Fruit fly (Drosophila melanogaster) whole organism, wandering third instar larva: ENCODE results near the gene Rchy1.

ENCODE experiments used
- CG32264 ChIP-seq: fragments of 200-800 bp; sonication (Bioruptor generic); optimal IDR thresholded peaks from 2 replicates; lab custom pipeline; 2016; ENCODE audit warnings: missing biosample characterization, missing genetic modification characterization
- CrebA ChIP-seq: fragments of 200-800 bp; sonication (Bioruptor generic); optimal IDR thresholded peaks from 2 replicates; lab custom pipeline; 2016; ENCODE audit warnings: missing biosample characterization, mild to moderate bottlenecking, missing genetic modification characterization, borderline replicate concordance
- Hr78 ChIP-seq: fragments of >200 bp; optimal IDR thresholded peaks from 2 replicates; lab custom pipeline; 2017; ENCODE audit warnings: missing biosample characterization, missing genetic modification characterization
- Hr83 ChIP-seq: fragments of 200-300 bp; sonication (Bioruptor generic); optimal IDR thresholded peaks from 2 replicates; lab custom pipeline; 2016; ENCODE audit warnings: missing biosample characterization, mild to moderate bottlenecking, missing genetic modification characterization, moderate library complexity; ENCODE audit not compliant: poor library complexity, severe bottlenecking
- Jra ChIP-seq: sonication (Bioruptor generic); optimal IDR thresholded peaks from 2 replicates; lab custom pipeline; 2016; ENCODE audit warnings: missing biosample characterization, missing genetic modification characterization
- Myc ChIP-seq: fragments of >200 bp; optimal IDR thresholded peaks from 2 replicates; lab custom pipeline; 2017
- OdsH ChIP-seq: fragments of 200-800 bp; sonication (Bioruptor generic); optimal IDR thresholded peaks from 2 replicates; lab custom pipeline; 2016; ENCODE audit warnings: missing biosample characterization, mild to moderate bottlenecking, missing genetic modification characterization
- dmrt93B ChIP-seq: fragments of 200-800 bp; sonication (Bioruptor generic); optimal IDR thresholded peaks from 2 replicates; lab custom pipeline; 2018; ENCODE audit warnings: missing biosample characterization, mild to moderate bottlenecking, missing genetic modification characterization
- fru ChIP-seq: fragments of 200-800 bp; sonication (Bioruptor generic); optimal IDR thresholded peaks from 3 replicates; lab custom pipeline; 2016; ENCODE audit warnings: missing biosample characterization, mild to moderate bottlenecking, missing genetic modification characterization
- psq ChIP-seq: fragments of 200-800 bp; sonication (Bioruptor generic); optimal IDR thresholded peaks from 3 replicates; lab custom pipeline; 2017; ENCODE audit warnings: missing biosample characterization, mild to moderate bottlenecking, missing genetic modification characterization, moderate library complexity
- usp ChIP-seq: fragments of >200 bp; optimal IDR thresholded peaks from 2 replicates; lab custom pipeline; 2017; ENCODE audit warnings: missing biosample characterization, missing genetic modification characterization

- TF ChIP-seq psq (GFP tag; lab: Kevin White, UChicago), result no peak
- TF ChIP-seq CG32264 (GFP tag; lab: Kevin White, UChicago), result no peak
- TF ChIP-seq OdsH (GFP tag; lab: Kevin White, UChicago), result no peak
- TF ChIP-seq Hr78 (GFP tag; lab: Kevin White, UChicago), result no peak
- TF ChIP-seq fru, result no peak
- TF ChIP-seq CrebA (GFP tag; lab: Kevin White, UChicago), result no peak
- TF ChIP-seq Jra (GFP tag; lab: Kevin White, UChicago), result no peak
- no peak for TF ChIP-seq Myc (lab: Kevin White, UChicago)
- TF ChIP-seq dmrt93B (GFP tag; lab: Kevin White, UChicago), result no peak
- no peak for TF ChIP-seq Hr83
- TF ChIP-seq usp (GFP tag; lab: Kevin White, UChicago), result no peak
These were observed 2.0 kb upstream of the Rchy1 start, which contains the start of gene HemK1 for dm6 chr2L:6467509-6467908.
